Worm (Caenorhabditis elegans): ENCODE data around the gene F23D12.2.

The F23D12.2 gene

DNA sequence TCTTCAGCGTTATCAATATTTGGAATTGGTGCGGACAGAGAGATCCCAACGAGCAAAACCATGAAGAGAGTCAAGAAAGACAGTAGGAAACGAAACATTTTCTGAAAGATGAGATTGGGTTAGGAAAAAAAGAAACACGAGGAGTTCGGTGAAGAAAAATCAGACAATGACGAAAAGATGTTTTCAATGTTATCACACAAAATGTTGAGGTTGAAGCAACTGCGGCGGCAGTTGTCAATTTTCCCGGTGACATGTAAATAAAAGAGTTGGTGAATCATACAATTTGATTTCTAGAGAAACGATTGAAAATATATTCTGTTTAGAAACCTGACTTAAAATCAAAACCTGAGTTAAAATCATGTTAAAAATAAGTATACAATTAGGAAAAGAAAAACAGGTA, 32.4 kb upstream of the F23D12.2 start, which contains the start of gene F23D12.7:
Gene F23D12.7, minus strand, starts transcription at position 101 of the 400 bp plus-strand sequence.
- TF ChIP-seq hnd-1 (tag; optimal IDR thresholded peaks at IDR 0.05) = no peak
- no peak for TF ChIP-seq B0310.2 (tag; optimal IDR thresholded peaks at IDR 0.05)
- no peak for TF ChIP-seq tbx-11 (GFP tag; IDR thresholded peaks at IDR 0.05)
- no peak for TF ChIP-seq hmg-4 (GFP tag; optimal IDR thresholded peaks at IDR 0.05)
- no peak for TF ChIP-seq sea-1 (GFP tag; conservative IDR thresholded peaks at IDR 0.05)
- no peak for TF ChIP-seq flt-1 (GFP tag; IDR thresholded peaks at IDR 0.05)
- TF ChIP-seq tra-4 (tag; optimal IDR thresholded peaks at IDR 0.05) = no peak
- no peak for TF ChIP-seq hmbx-1 (tag; optimal IDR thresholded peaks at IDR 0.05)
- no peak for TF ChIP-seq aly-1 (tag; optimal IDR thresholded peaks at IDR 0.05)
- no peak for TF ChIP-seq F13C5.2 (tag; optimal IDR thresholded peaks at IDR 0.05)
- no peak for TF ChIP-seq tbx-37 (GFP tag; conservative IDR thresholded peaks at IDR 0.05)
- no peak for TF ChIP-seq ceh-36 (tag; optimal IDR thresholded peaks at IDR 0.05)
- no peak for TF ChIP-seq ceh-13 (GFP tag; optimal IDR thresholded peaks at IDR 0.05)
- no peak for TF ChIP-seq ets-7 (tag; optimal IDR thresholded peaks at IDR 0.05)
- TF ChIP-seq ama-1 (optimal IDR thresholded peaks at IDR 0.05) = no peak
- TF ChIP-seq pes-1 (GFP tag; IDR thresholded peaks at IDR 0.05) = no peak
- TF ChIP-seq scrt-1 (GFP tag; IDR thresholded peaks at IDR 0.05) = no peak

DNA sequence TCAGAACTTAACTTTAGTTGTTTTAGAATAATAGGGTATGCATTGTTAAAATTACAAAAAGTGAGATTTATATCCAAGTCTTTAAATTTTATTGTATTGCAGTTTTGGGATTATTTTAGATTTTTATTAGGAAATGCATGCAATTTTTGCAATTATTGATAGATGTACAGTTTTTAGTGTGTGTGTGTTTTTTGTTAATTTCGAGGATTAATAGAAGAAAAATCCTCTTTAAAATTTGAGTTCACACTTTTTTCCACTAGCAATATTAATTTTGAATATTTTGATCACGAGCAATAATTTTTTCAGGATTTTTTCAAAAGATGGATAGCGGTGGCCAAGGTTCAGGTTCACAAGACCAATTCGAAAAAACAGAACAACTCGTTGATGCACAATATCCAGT, 26.5 kb upstream of the F23D12.2 start, which contains the start of gene jmjd-3.2:
Gene jmjd-3.2, plus strand, starts transcription at position 301 of the 400 bp plus-strand sequence.
- TF ChIP-seq tra-4 (tag; optimal IDR thresholded peaks at IDR 0.05) = no peak
- TF ChIP-seq tbx-11 (GFP tag; IDR thresholded peaks at IDR 0.05) = no peak
- TF ChIP-seq pes-1 (GFP tag; IDR thresholded peaks at IDR 0.05) = no peak
- TF ChIP-seq hnd-1 (tag; optimal IDR thresholded peaks at IDR 0.05) = no peak
- no peak for TF ChIP-seq flt-1 (GFP tag; IDR thresholded peaks at IDR 0.05)

DNA sequence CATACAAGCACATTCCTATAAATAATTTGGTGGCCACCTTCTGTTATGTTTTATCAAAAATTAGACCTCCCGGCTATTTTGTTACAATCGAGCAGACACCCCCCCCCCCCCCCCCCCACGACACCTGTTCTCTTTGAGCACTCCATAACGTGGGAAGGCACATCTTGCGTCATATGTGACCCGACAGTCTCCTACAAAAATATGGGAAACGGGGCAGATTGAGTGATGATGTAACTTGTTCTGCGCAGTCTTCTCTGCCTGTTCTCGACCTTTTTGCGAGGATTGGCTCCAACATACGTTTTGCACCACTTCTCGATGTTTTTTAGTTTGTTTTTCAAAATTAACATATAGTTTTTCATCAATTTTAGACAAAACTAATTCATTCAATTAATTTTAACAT, 26.1 kb upstream of the F23D12.2 start:
- TF ChIP-seq hnd-1 (tag; optimal IDR thresholded peaks at IDR 0.05) (no peak), ceh-36 (tag; optimal IDR thresholded peaks at IDR 0.05) (no peak), ama-1 (optimal IDR thresholded peaks at IDR 0.05) (no peak), sea-1 (GFP tag; conservative IDR thresholded peaks at IDR 0.05) (no peak)

DNA sequence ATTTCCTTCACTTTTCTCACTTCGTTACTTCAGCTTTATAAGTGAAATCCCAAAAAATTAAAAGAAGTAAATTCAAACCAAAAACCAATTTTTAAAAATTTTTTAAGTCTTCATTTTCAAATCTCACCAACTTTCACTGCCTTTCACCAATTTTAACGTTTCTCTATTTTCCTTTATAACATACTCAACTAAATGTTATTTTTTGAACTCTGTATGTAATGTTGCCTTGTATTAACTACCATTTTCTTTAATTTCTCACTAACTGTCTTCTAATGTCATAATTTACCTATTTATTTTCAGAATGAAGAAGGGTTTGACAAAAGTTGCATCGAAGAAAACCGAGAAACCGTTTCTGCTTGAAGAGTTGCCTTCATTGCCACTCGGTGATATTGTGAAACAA, 23.3 kb upstream of the F23D12.2 start, which contains the start of gene F23D12.4:
Gene F23D12.4, plus strand, starts transcription at position 301 of the 400 bp plus-strand sequence.
- TF ChIP-seq B0310.2 (tag; optimal IDR thresholded peaks at IDR 0.05) (no peak), hmg-4 (GFP tag; optimal IDR thresholded peaks at IDR 0.05) (no peak), ets-7 (tag; optimal IDR thresholded peaks at IDR 0.05) (no peak)

DNA sequence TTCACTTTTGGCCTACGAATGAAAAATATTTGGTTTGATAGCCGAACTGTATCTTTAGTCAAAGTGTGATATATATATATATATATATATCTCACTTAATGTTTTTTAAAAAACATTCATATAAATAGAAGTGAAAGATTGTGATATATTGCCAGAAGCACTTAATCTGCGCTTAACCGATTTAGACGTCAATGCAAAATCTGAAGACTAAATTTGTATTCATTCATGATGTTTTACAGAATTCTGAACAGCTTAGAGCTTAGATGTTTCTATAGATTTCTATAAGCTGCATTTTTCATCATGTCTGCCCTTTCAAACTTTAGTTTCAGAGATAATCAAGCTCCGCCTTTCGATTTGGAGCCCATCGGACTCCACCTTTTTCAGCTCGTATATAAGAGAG, 20.9 kb upstream of the F23D12.2 start, which contains the start of gene F23D12.3:
Gene F23D12.3, plus strand, starts transcription at position 301 of the 400 bp plus-strand sequence.
- TF ChIP-seq tra-4 (tag; optimal IDR thresholded peaks at IDR 0.05) (no peak), tbx-37 (GFP tag; conservative IDR thresholded peaks at IDR 0.05) (no peak), F13C5.2 (tag; optimal IDR thresholded peaks at IDR 0.05) (no peak), ceh-13 (GFP tag; optimal IDR thresholded peaks at IDR 0.05) (no peak), hnd-1 (tag; optimal IDR thresholded peaks at IDR 0.05) (no peak)

DNA sequence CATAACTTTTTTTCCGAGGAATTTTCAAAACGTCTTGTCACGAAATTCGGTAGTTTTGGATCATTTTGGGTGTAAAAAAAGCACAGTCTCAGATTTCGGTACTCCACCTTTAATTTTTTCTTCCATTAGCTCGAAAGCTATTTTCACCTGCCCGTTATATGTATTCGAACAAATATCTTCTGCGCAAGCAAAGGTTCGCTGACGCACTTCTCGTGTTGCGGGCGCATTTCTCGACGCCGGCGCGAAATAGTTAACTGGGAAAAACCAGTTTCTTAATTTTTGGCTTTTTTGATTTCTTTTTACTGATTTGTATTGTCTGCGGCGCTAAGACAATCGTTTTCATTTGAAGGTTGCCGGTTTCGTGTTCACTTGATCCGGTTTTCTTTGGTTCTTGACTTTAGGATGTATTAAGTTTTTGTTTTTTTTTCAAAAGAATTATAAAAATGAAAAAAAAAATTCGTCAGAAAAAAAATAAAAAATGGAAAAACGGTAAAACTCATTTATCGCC, 14.3 kb upstream of the F23D12.2 start:
- TF ChIP-seq B0310.2 (tag; optimal IDR thresholded peaks at IDR 0.05) (no peak), hmbx-1 (tag; optimal IDR thresholded peaks at IDR 0.05) (no peak), ets-7 (tag; optimal IDR thresholded peaks at IDR 0.05) (no peak)

DNA sequence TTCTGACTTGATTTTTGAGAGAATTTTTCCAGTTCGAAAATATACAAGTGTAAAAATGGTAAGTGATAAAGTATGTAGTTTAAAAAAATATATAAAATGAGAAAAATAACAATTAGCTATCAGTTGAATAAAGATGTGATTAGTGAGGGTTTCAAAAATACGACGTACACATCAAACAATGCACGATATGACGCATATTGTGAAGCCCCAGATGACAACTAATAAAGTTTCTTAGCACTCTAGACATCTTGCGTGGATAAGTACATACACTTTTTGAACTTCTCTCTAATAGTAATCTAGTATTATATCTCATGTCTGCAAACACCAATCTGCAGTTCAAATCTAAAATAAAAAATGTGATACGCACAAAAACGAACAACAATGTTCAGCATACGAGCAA, 9.1 kb upstream of the F23D12.2 start:
- TF ChIP-seq F13C5.2 (tag; optimal IDR thresholded peaks at IDR 0.05) (no peak), ama-1 (optimal IDR thresholded peaks at IDR 0.05) (no peak), tbx-37 (GFP tag; conservative IDR thresholded peaks at IDR 0.05) (no peak), ceh-36 (tag; optimal IDR thresholded peaks at IDR 0.05) (no peak), hmbx-1 (tag; optimal IDR thresholded peaks at IDR 0.05) (no peak), B0310.2 (tag; optimal IDR thresholded peaks at IDR 0.05) (no peak), scrt-1 (GFP tag; IDR thresholded peaks at IDR 0.05) (no peak), ceh-13 (GFP tag; optimal IDR thresholded peaks at IDR 0.05) (no peak), hnd-1 (tag; optimal IDR thresholded peaks at IDR 0.05) (no peak), tbx-11 (GFP tag; IDR thresholded peaks at IDR 0.05) (no peak)

DNA sequence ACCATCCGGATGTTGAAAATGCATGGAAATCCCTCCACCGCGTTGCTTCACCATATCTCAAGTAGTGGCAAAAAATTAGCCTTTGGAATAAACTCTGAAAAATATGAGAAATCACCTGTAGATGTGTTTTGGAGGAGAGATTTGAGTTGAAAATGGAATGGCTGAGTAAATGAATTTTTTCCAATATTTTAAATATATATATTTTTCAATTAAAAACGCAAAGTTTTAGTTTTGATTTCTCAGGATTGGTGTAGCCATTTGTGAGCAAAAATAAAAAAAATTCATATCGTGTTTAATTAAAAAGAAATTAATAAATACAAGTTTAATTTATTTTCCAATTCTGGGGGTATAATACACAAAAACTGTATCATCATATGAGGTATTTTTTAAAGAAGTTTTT, 6.7 kb upstream of the F23D12.2 start, which contains the start of gene F23D12.1:
Gene F23D12.1, minus strand, starts transcription at position 101 of the 400 bp plus-strand sequence.
- TF ChIP-seq tra-4 (tag; optimal IDR thresholded peaks at IDR 0.05) (no peak), aly-1 (tag; optimal IDR thresholded peaks at IDR 0.05) (no peak), B0310.2 (tag; optimal IDR thresholded peaks at IDR 0.05) (no peak), hmbx-1 (tag; optimal IDR thresholded peaks at IDR 0.05) (no peak), ama-1 (optimal IDR thresholded peaks at IDR 0.05) (no peak), ceh-13 (GFP tag; optimal IDR thresholded peaks at IDR 0.05) (no peak), tbx-37 (GFP tag; conservative IDR thresholded peaks at IDR 0.05) (no peak), ceh-36 (tag; optimal IDR thresholded peaks at IDR 0.05) (no peak), F13C5.2 (tag; optimal IDR thresholded peaks at IDR 0.05) (no peak), scrt-1 (GFP tag; IDR thresholded peaks at IDR 0.05) (no peak), flt-1 (GFP tag; IDR thresholded peaks at IDR 0.05) (no peak), hnd-1 (tag; optimal IDR thresholded peaks at IDR 0.05) (no peak), hmg-4 (GFP tag; optimal IDR thresholded peaks at IDR 0.05) (no peak), tbx-11 (GFP tag; IDR thresholded peaks at IDR 0.05) (no peak), pes-1 (GFP tag; IDR thresholded peaks at IDR 0.05) (no peak), sea-1 (GFP tag; conservative IDR thresholded peaks at IDR 0.05) (no peak), ets-7 (tag; optimal IDR thresholded peaks at IDR 0.05) (no peak)

DNA sequence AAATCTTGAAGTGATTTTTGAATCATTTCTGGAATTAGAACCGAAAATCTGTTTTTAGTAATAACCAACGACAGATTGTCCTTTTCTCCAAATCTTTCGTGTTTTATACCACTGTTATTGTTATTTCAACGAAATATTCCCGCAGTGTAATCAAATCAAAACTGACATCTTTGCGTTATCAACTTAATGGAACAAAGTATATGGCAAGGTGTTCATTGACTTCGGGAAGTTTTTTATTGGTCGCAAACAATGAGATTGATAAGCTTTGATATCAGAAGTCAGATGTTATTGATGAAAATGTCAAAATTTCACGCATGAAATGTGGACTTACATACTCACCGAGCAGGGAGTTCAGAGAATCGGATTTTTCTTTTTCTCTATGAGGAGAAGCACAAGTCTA, 3.3 kb upstream of the F23D12.2 start, which contains the start of gene F23D12.11:
Gene F23D12.11, minus strand, starts transcription at position 79 of the 400 bp plus-strand sequence.
- no peak for TF ChIP-seq tbx-11 (GFP tag; IDR thresholded peaks at IDR 0.05)
- no peak for TF ChIP-seq flt-1 (GFP tag; IDR thresholded peaks at IDR 0.05)
- TF ChIP-seq ama-1 (optimal IDR thresholded peaks at IDR 0.05) = no peak
- TF ChIP-seq scrt-1 (GFP tag; IDR thresholded peaks at IDR 0.05) = no peak
- TF ChIP-seq F13C5.2 (tag; optimal IDR thresholded peaks at IDR 0.05) = no peak
- TF ChIP-seq ceh-13 (GFP tag; optimal IDR thresholded peaks at IDR 0.05) = no peak
- no peak for TF ChIP-seq tbx-37 (GFP tag; conservative IDR thresholded peaks at IDR 0.05)
- TF ChIP-seq hnd-1 (tag; optimal IDR thresholded peaks at IDR 0.05) = no peak
- TF ChIP-seq ceh-36 (tag; optimal IDR thresholded peaks at IDR 0.05) = no peak
